Fruit fly (Drosophila melanogaster) whole organism, embryonic: ENCODE results near the gene Cwc25.

Source experiments
- Bdp1 ChIP-seq: fragments of 200-800 bp; sonication (Bioruptor generic); optimal IDR thresholded peaks from 3 replicates; lab custom pipeline; 2016; ENCODE audit warnings: missing biosample characterization, missing genetic modification characterization
- CG11247 ChIP-seq: fragments of 200-800 bp; sonication (Bioruptor generic); IDR thresholded peaks from 2 replicates; pipeline ENCODE4 v1.3.6; 2022; ENCODE audit warnings: missing biosample characterization, missing genetic modification characterization
- CG11456 ChIP-seq: fragments of 200-800 bp; sonication (Bioruptor generic); IDR thresholded peaks from 3 replicates; pipeline ENCODE4 v1.3.6; 2022; ENCODE audit warnings: missing biosample characterization, missing genetic modification characterization
- CG11560 ChIP-seq: fragments of 200-800 bp; sonication (Bioruptor generic); IDR thresholded peaks from 3 replicates; pipeline ENCODE4 v1.3.6; 2022; ENCODE audit warnings: missing biosample characterization, missing genetic modification characterization
- CG12071 ChIP-seq: fragments of 200-800 bp; sonication (Bioruptor generic); optimal IDR thresholded peaks from 3 replicates; lab custom pipeline; 2018; ENCODE audit warnings: missing biosample characterization, mild to moderate bottlenecking, missing genetic modification characterization
- CG14014 ChIP-seq: fragments of 200-800 bp; sonication (Bioruptor generic); IDR thresholded peaks from 2 replicates; pipeline ENCODE4 v1.3.6; 2022; ENCODE audit warnings: missing biosample characterization, missing genetic modification characterization
- CG15269 ChIP-seq: fragments of 200-800 bp; sonication (Bioruptor generic); optimal IDR thresholded peaks from 2 replicates; lab custom pipeline; 2018; ENCODE audit warnings: missing biosample characterization, mild to moderate bottlenecking, missing genetic modification characterization, moderate library complexity
- CG15696 ChIP-seq: fragments of 200-800 bp; sonication (Bioruptor generic); optimal IDR thresholded peaks from 2 replicates; lab custom pipeline; 2019; ENCODE audit warnings: missing biosample characterization, mild to moderate bottlenecking, missing genetic modification characterization, moderate library complexity
- CG1603 ChIP-seq: fragments of 200-800 bp; sonication (Bioruptor generic); optimal IDR thresholded peaks from 2 replicates; lab custom pipeline; 2019; ENCODE audit warnings: missing biosample characterization, mild to moderate bottlenecking, missing genetic modification characterization, moderate library complexity
- CG1647 ChIP-seq: fragments of 200-800 bp; sonication (Bioruptor generic); optimal IDR thresholded peaks from 3 replicates; lab custom pipeline; 2016; ENCODE audit warnings: missing biosample characterization, missing genetic modification characterization
- CG17802 ChIP-seq: fragments of 200-800 bp; sonication (Bioruptor generic); optimal IDR thresholded peaks from 2 replicates; lab custom pipeline; 2018; ENCODE audit warnings: missing biosample characterization, mild to moderate bottlenecking, missing genetic modification characterization, moderate library complexity
- CG34422 ChIP-seq: fragments of 200-800 bp; sonication (Bioruptor generic); IDR thresholded peaks from 3 replicates; pipeline ENCODE4 v1.3.6; 2022; ENCODE audit warnings: missing biosample characterization, missing genetic modification characterization
- CG3847 ChIP-seq: fragments of 200-800 bp; sonication (Bioruptor generic); IDR thresholded peaks from 2 replicates; pipeline ENCODE4 v1.3.6; 2022; ENCODE audit warnings: missing biosample characterization, missing genetic modification characterization
- CG3995 ChIP-seq: fragments of 200-800 bp; sonication (Bioruptor generic); optimal IDR thresholded peaks from 3 replicates; lab custom pipeline; 2016; ENCODE audit warnings: missing biosample characterization, missing genetic modification characterization
- CG4328 ChIP-seq: fragments of 200-800 bp; sonication (Bioruptor generic); optimal IDR thresholded peaks from 3 replicates; lab custom pipeline; 2017; ENCODE audit warnings: missing biosample characterization, missing genetic modification reagents, missing genetic modification characterization
- CG43689 ChIP-seq: fragments of 200-800 bp; sonication (Bioruptor generic); IDR thresholded peaks from 2 replicates; pipeline ENCODE4 v1.3.6; 2022; ENCODE audit warnings: missing biosample characterization, missing genetic modification characterization
- CG5180 ChIP-seq: fragments of 200-800 bp; sonication (Bioruptor generic); optimal IDR thresholded peaks from 3 replicates; lab custom pipeline; 2017; ENCODE audit warnings: missing biosample characterization, missing genetic modification characterization, mild to moderate bottlenecking, moderate library complexity, missing genetic modification reagents
- CG6175 ChIP-seq: fragments of 200-800 bp; sonication (Bioruptor generic); IDR thresholded peaks from 3 replicates; pipeline ENCODE4 v1.3.6; 2022; ENCODE audit warnings: missing biosample characterization, missing genetic modification characterization
- CG6254 ChIP-seq: fragments of 200-800 bp; sonication (Bioruptor generic); optimal IDR thresholded peaks from 3 replicates; lab custom pipeline; 2017; ENCODE audit warnings: mild to moderate bottlenecking, missing biosample characterization, missing genetic modification reagents, missing genetic modification characterization
- CG7271 ChIP-seq: fragments of 200-800 bp; sonication (Bioruptor generic); optimal IDR thresholded peaks from 2 replicates; lab custom pipeline; 2018; ENCODE audit warnings: missing biosample characterization, mild to moderate bottlenecking, missing genetic modification characterization, moderate library complexity
- CG7928 ChIP-seq: fragments of 200-800 bp; sonication (Bioruptor generic); optimal IDR thresholded peaks from 2 replicates; lab custom pipeline; 2017; ENCODE audit warnings: missing biosample characterization, mild to moderate bottlenecking, missing genetic modification characterization
- CG9727 ChIP-seq: fragments of 200-800 bp; sonication (Bioruptor generic); optimal IDR thresholded peaks from 3 replicates; lab custom pipeline; 2017; ENCODE audit warnings: missing biosample characterization, mild to moderate bottlenecking, missing genetic modification characterization
- D19A ChIP-seq: fragments of 200-800 bp; optimal IDR thresholded peaks from 3 replicates; lab custom pipeline; 2019; ENCODE audit warnings: missing biosample characterization, mild to moderate bottlenecking, missing genetic modification characterization, moderate library complexity
- Dbx ChIP-seq: fragments of 200-800 bp; sonication (Bioruptor generic); IDR thresholded peaks from 3 replicates; pipeline ENCODE4 v1.3.6; 2022; ENCODE audit warnings: missing biosample characterization, missing genetic modification characterization
- E2f2 ChIP-seq: fragments of 200-800 bp; sonication (Bioruptor generic); IDR thresholded peaks from 2 replicates; pipeline ENCODE4 v1.3.6; 2022; ENCODE audit warnings: missing biosample characterization, missing genetic modification characterization
- GATAe ChIP-seq: fragments of 200-800 bp; sonication (Bioruptor generic); conservative IDR thresholded peaks from 2 replicates; pipeline ENCODE4 v1.3.6; 2022; ENCODE audit warnings: missing biosample characterization, missing genetic modification characterization
- HLH4C ChIP-seq: fragments of 200-800 bp; sonication (Bioruptor generic); IDR thresholded peaks from 3 replicates; pipeline ENCODE4 v1.3.6; 2022; ENCODE audit warnings: missing biosample characterization, missing genetic modification characterization; ENCODE audit not compliant: partially characterized antibody
- HLH54F ChIP-seq: fragments of 200-800 bp; sonication (Bioruptor generic); optimal IDR thresholded peaks from 3 replicates; lab custom pipeline; 2016; ENCODE audit warnings: missing biosample characterization, missing genetic modification characterization
- Lpt ChIP-seq: fragments of >200 bp; optimal IDR thresholded peaks from 2 replicates; lab custom pipeline; 2018; ENCODE audit warnings: missing biosample characterization, missing genetic modification characterization
- Sin3A ChIP-seq: fragments of >200 bp; optimal IDR thresholded peaks from 2 replicates; lab custom pipeline; 2018
- Sry-β ChIP-seq: fragments of 200-800 bp; sonication (Bioruptor generic); optimal IDR thresholded peaks from 2 replicates; lab custom pipeline; 2018; ENCODE audit warnings: missing biosample characterization, mild to moderate bottlenecking, missing genetic modification characterization, moderate library complexity
- Sry-δ ChIP-seq: fragments of 200-800 bp; sonication (Bioruptor generic); optimal IDR thresholded peaks from 2 replicates; lab custom pipeline; 2016; ENCODE audit warnings: missing biosample characterization, missing genetic modification characterization
- chif ChIP-seq, 2 experiments: fragments of 200-800 bp; sonication (Bioruptor generic); optimal IDR thresholded peaks; 3 replicates each; lab custom pipeline; 2016; ENCODE audit warnings: missing biosample characterization in 2 of 2, missing genetic modification characterization in 2 of 2
- chinmo ChIP-seq: fragments of 200-800 bp; sonication (Bioruptor generic); IDR thresholded peaks from 4 replicates; pipeline ENCODE4 v1.3.6; 2022; ENCODE audit warnings: missing biosample characterization, missing genetic modification characterization; ENCODE audit not compliant: partially characterized antibody
- dimm ChIP-seq: fragments of 200-800 bp; sonication (Bioruptor generic); IDR thresholded peaks from 2 replicates; pipeline ENCODE4 v1.3.6; 2022; ENCODE audit warnings: missing biosample characterization, missing genetic modification characterization
- dpn ChIP-seq, 2 experiments: fragments of 200-800 bp; sonication (Bioruptor generic); optimal IDR thresholded peaks; 3 replicates each; lab custom pipeline; 2016; ENCODE audit warnings: missing biosample characterization in 2 of 2, missing genetic modification characterization in 2 of 2
- eyg ChIP-seq: fragments of 200-800 bp; sonication (Bioruptor generic); optimal IDR thresholded peaks from 3 replicates; lab custom pipeline; 2016; ENCODE audit warnings: missing biosample characterization, missing genetic modification characterization
- fd3F ChIP-seq: fragments of 200-800 bp; sonication (Bioruptor generic); optimal IDR thresholded peaks from 2 replicates; lab custom pipeline; 2018; ENCODE audit warnings: missing biosample characterization, mild to moderate bottlenecking, missing genetic modification characterization, moderate library complexity
- gce ChIP-seq: fragments of 200-800 bp; sonication (Bioruptor generic); IDR thresholded peaks from 3 replicates; pipeline ENCODE4 v1.3.6; 2022; ENCODE audit warnings: missing biosample characterization, missing genetic modification characterization
- gsb ChIP-seq: fragments of 200-800 bp; sonication (Bioruptor generic); IDR thresholded peaks from 2 replicates; pipeline ENCODE4 v1.3.6; 2022; ENCODE audit warnings: missing biosample characterization, missing genetic modification characterization
- ind ChIP-seq: fragments of 200-800 bp; sonication (Bioruptor generic); optimal IDR thresholded peaks from 3 replicates; lab custom pipeline; 2016; ENCODE audit warnings: missing biosample characterization, missing genetic modification characterization
- mam ChIP-seq: fragments of 200-800 bp; sonication (Bioruptor generic); optimal IDR thresholded peaks from 3 replicates; lab custom pipeline; 2016; ENCODE audit warnings: missing biosample characterization, missing genetic modification characterization
- odd ChIP-seq: fragments of 200-800 bp; sonication (Bioruptor generic); optimal IDR thresholded peaks from 2 replicates; lab custom pipeline; 2017; ENCODE audit warnings: missing biosample characterization, mild to moderate bottlenecking, missing genetic modification characterization
- p53 ChIP-seq: fragments of 200-800 bp; sonication (Bioruptor generic); optimal IDR thresholded peaks from 2 replicates; lab custom pipeline; 2016; ENCODE audit warnings: missing biosample characterization, missing genetic modification characterization
- peb ChIP-seq: fragments of 200-800 bp; sonication (Bioruptor generic); IDR thresholded peaks from 2 replicates; pipeline ENCODE4 v1.3.6; 2022; ENCODE audit warnings: missing biosample characterization, missing genetic modification characterization
- pho ChIP-seq: fragments of 200-800 bp; sonication (Bioruptor generic); optimal IDR thresholded peaks from 2 replicates; lab custom pipeline; 2016; ENCODE audit warnings: missing biosample characterization, missing genetic modification characterization
- psq ChIP-seq: fragments of 200-800 bp; sonication (Bioruptor generic); optimal IDR thresholded peaks from 2 replicates; lab custom pipeline; 2017; ENCODE audit warnings: missing biosample characterization, missing genetic modification characterization
- ranshi ChIP-seq: fragments of 200-800 bp; sonication (Bioruptor generic); IDR thresholded peaks from 2 replicates; pipeline ENCODE4 v1.3.6; 2022; ENCODE audit warnings: missing biosample characterization, missing genetic modification characterization
- sens-2 ChIP-seq: fragments of 200-800 bp; sonication (Bioruptor generic); IDR thresholded peaks from 2 replicates; pipeline ENCODE4 v1.3.6; 2022; ENCODE audit warnings: missing biosample characterization, missing genetic modification characterization
- sisA ChIP-seq: fragments of 200-800 bp; sonication (Bioruptor generic); IDR thresholded peaks from 2 replicates; pipeline ENCODE4 v1.3.6; 2022; ENCODE audit warnings: missing biosample characterization, missing genetic modification characterization
- sna ChIP-seq: fragments of 200-800 bp; sonication (Bioruptor generic); IDR thresholded peaks from 2 replicates; pipeline ENCODE4 v1.3.6; 2022; ENCODE audit warnings: missing biosample characterization, missing genetic modification characterization; ENCODE audit not compliant: partially characterized antibody
- sqz ChIP-seq: fragments of 200-800 bp; sonication (Bioruptor generic); optimal IDR thresholded peaks from 3 replicates; lab custom pipeline; 2018; ENCODE audit warnings: missing biosample characterization, mild to moderate bottlenecking, missing genetic modification characterization

Cwc25 gene

dm6 chr2L:2759654-2760053 lies 14.8 kb downstream of the Cwc25 start, which contains the start of the genes HemK2, Snapin and Tnpo-SR (continued):
- peak; percentile 67 for TF ChIP-seq CG7928 (GFP tag; lab: Kevin White, UChicago)
- peak; percentile 93 for TF ChIP-seq ranshi (GFP tag; lab: Robert Waterston, UW)
- peak; percentile 88 for TF ChIP-seq CG11560 (tag; lab: Robert Waterston, UW)
- peak; percentile 59 for TF ChIP-seq sqz (GFP tag; lab: Kevin White, UChicago)
- TF ChIP-seq CG6175 (GFP tag; lab: Robert Waterston, UW), result peak; percentile 80
- peak; percentile 80 for TF ChIP-seq D19A
- peak; percentile 91 for TF ChIP-seq CG15269
- TF ChIP-seq sens-2, result peak; percentile 81
- TF ChIP-seq CG11456 (GFP tag; lab: Robert Waterston, UW), result peak; percentile 95
- TF ChIP-seq Sry-δ (GFP tag; lab: Kevin White, UChicago), result peak; percentile 96
- no peak for TF ChIP-seq p53 (GFP tag; lab: Kevin White, UChicago)
- peak; percentile 86 for TF ChIP-seq pho (GFP tag; lab: Kevin White, UChicago)
- TF ChIP-seq Sin3A (lab: Kevin White, UChicago), result peak; percentile 82
- peak; percentile 69 to 82 for TF ChIP-seq chif (GFP tag; optimal IDR thresholded peaks at IDR 0.05; lab: Kevin White, UChicago)
- peak; percentile 78 for TF ChIP-seq Bdp1 (GFP tag; lab: Kevin White, UChicago)
- peak; percentile 91 for TF ChIP-seq mam (GFP tag; lab: Kevin White, UChicago)
- peak; percentile 92 for TF ChIP-seq CG9727
- TF ChIP-seq CG34422 (GFP tag; lab: Robert Waterston, UW), result peak; percentile 96
- TF ChIP-seq Sry-β (GFP tag; lab: Kevin White, UChicago), result peak; percentile 68
- TF ChIP-seq Dbx (GFP tag; lab: Robert Waterston, UW), result peak; percentile 95
- TF ChIP-seq CG4328 (GFP tag; lab: Kevin White, UChicago), result peak; percentile 82
- peak; percentile 82 for TF ChIP-seq GATAe
- TF ChIP-seq CG5180 (GFP tag; lab: Kevin White, UChicago), result peak; percentile 56
- no peak for TF ChIP-seq Lpt (GFP tag; lab: Kevin White, UChicago)
- peak; percentile 91 for TF ChIP-seq peb
- peak; percentile 84 to 92 for TF ChIP-seq dpn (GFP tag; optimal IDR thresholded peaks at IDR 0.05; lab: Kevin White, UChicago)
- peak; percentile 72 for TF ChIP-seq dimm (GFP tag; lab: Robert Waterston, UW)
- TF ChIP-seq odd (GFP tag; lab: Kevin White, UChicago), result peak; percentile 78
- peak; percentile 88 for TF ChIP-seq gsb (GFP tag; lab: Robert Waterston, UW)
- peak; percentile 90 for TF ChIP-seq CG1647 (GFP tag; lab: Kevin White, UChicago)
- TF ChIP-seq CG17802 (tag; lab: Kevin White, UChicago), result peak; percentile 72
- TF ChIP-seq E2f2 (GFP tag; lab: Robert Waterston, UW), result peak; percentile 72
- TF ChIP-seq chinmo (GFP tag; lab: Robert Waterston, UW), result peak; percentile 90; the same call in 3 of the 4 replicates
- peak; percentile 73 for TF ChIP-seq CG6254
- peak; percentile 98 for TF ChIP-seq sna (GFP tag; lab: Robert Waterston, UW)
- TF ChIP-seq HLH54F, result peak; percentile 86
- TF ChIP-seq HLH4C, result peak; percentile 95
- peak; percentile 91 for TF ChIP-seq CG14014 (GFP tag; lab: Robert Waterston, UW)
- TF ChIP-seq CG3847 (GFP tag; lab: Robert Waterston, UW), result peak; percentile 96
- peak; percentile 68 for TF ChIP-seq CG3995 (GFP tag; lab: Kevin White, UChicago)
- TF ChIP-seq CG1603 (tag; lab: Kevin White, UChicago), result peak; percentile 81
- peak; percentile 73 for TF ChIP-seq CG7271 (tag; lab: Kevin White, UChicago)
- TF ChIP-seq CG43689 (GFP tag; lab: Robert Waterston, UW), result peak; percentile 79
- peak; percentile 6 for TF ChIP-seq eyg (GFP tag; lab: Kevin White, UChicago)
- TF ChIP-seq psq (GFP tag; lab: Kevin White, UChicago), result peak; percentile 67
- TF ChIP-seq CG12071 (GFP tag; lab: Kevin White, UChicago), result peak; percentile 55
- TF ChIP-seq CG15696, result peak; percentile 97
- peak; percentile 94 for TF ChIP-seq CG11247 (GFP tag; lab: Robert Waterston, UW)
- peak; percentile 90 for TF ChIP-seq fd3F (GFP tag; lab: Kevin White, UChicago)
- TF ChIP-seq ind (GFP tag; lab: Kevin White, UChicago), result peak; percentile 91
- peak; percentile 85; the same call in 1 of the 3 replicates for TF ChIP-seq gce (GFP tag; lab: Robert Waterston, UW)
- TF ChIP-seq sisA (GFP tag; lab: Robert Waterston, UW), result peak; percentile 91
